Fruit fly (Drosophila melanogaster) whole organism, embryonic: ENCODE results near the gene cni.
A peak's percentile ranks its signal among the peaks of the same experiment; 100 is the strongest.

Source experiments
- C15 ChIP-seq: fragments of 200-800 bp; sonication (Bioruptor generic); IDR thresholded peaks from 3 replicates; pipeline ENCODE4 v1.3.6; 2022; ENCODE audit warnings: missing biosample characterization, missing genetic modification characterization
- CG10267 ChIP-seq: fragments of 200-800 bp; sonication (Bioruptor generic); optimal IDR thresholded peaks from 2 replicates; lab custom pipeline; 2018; ENCODE audit warnings: missing biosample characterization, mild to moderate bottlenecking, missing genetic modification characterization, moderate library complexity
- CG11696 ChIP-seq: fragments of 200-800 bp; sonication (Bioruptor generic); IDR thresholded peaks from 2 replicates; pipeline ENCODE4 v1.3.6; 2022; ENCODE audit warnings: missing biosample characterization, missing genetic modification characterization
- CG12104 ChIP-seq: fragments of 200-800 bp; sonication (Bioruptor generic); optimal IDR thresholded peaks from 3 replicates; lab custom pipeline; 2016; ENCODE audit warnings: missing biosample characterization, missing genetic modification characterization
- CG13775 ChIP-seq: fragments of 200-800 bp; sonication (Bioruptor generic); optimal IDR thresholded peaks from 3 replicates; lab custom pipeline; 2017; ENCODE audit warnings: missing biosample characterization, mild to moderate bottlenecking, missing genetic modification characterization
- CG15269 ChIP-seq: fragments of 200-800 bp; sonication (Bioruptor generic); optimal IDR thresholded peaks from 2 replicates; lab custom pipeline; 2018; ENCODE audit warnings: missing biosample characterization, mild to moderate bottlenecking, missing genetic modification characterization, moderate library complexity
- CG17361 ChIP-seq: fragments of 200-800 bp; sonication (Bioruptor generic); IDR thresholded peaks from 3 replicates; pipeline ENCODE4 v1.3.6; 2022; ENCODE audit warnings: missing biosample characterization, missing genetic modification characterization
- CG1792 ChIP-seq: fragments of 200-800 bp; sonication (Bioruptor generic); optimal IDR thresholded peaks from 2 replicates; lab custom pipeline; 2016; ENCODE audit warnings: missing biosample characterization, missing genetic modification characterization
- CG18619 ChIP-seq: fragments of 200-800 bp; sonication (Bioruptor generic); optimal IDR thresholded peaks from 3 replicates; lab custom pipeline; 2017; ENCODE audit warnings: missing biosample characterization, mild to moderate bottlenecking, missing genetic modification characterization
- CG2116 ChIP-seq: fragments of 200-800 bp; sonication (Bioruptor generic); optimal IDR thresholded peaks from 3 replicates; lab custom pipeline; 2018; ENCODE audit warnings: missing biosample characterization, mild to moderate bottlenecking, missing genetic modification characterization
- CG31224 ChIP-seq: fragments of 200-800 bp; sonication (Bioruptor generic); IDR thresholded peaks from 2 replicates; pipeline ENCODE4 v1.3.6; 2022; ENCODE audit warnings: missing biosample characterization, missing genetic modification characterization
- CG3163 ChIP-seq: fragments of 200-800 bp; sonication (Bioruptor generic); optimal IDR thresholded peaks from 3 replicates; lab custom pipeline; 2016; ENCODE audit warnings: missing biosample characterization, missing genetic modification characterization
- CG3407 ChIP-seq: fragments of 200-800 bp; sonication (Bioruptor generic); optimal IDR thresholded peaks from 2 replicates; lab custom pipeline; 2018; ENCODE audit warnings: missing biosample characterization, mild to moderate bottlenecking, missing genetic modification characterization
- CG34376 ChIP-seq: fragments of 200-800 bp; sonication (Bioruptor generic); optimal IDR thresholded peaks from 2 replicates; lab custom pipeline; 2018; ENCODE audit warnings: missing biosample characterization, mild to moderate bottlenecking, missing genetic modification characterization
- CG3838 ChIP-seq: fragments of 200-800 bp; sonication (Bioruptor generic); optimal IDR thresholded peaks from 3 replicates; lab custom pipeline; 2016; ENCODE audit warnings: missing biosample characterization, missing genetic modification characterization
- CG3847 ChIP-seq: fragments of 200-800 bp; sonication (Bioruptor generic); IDR thresholded peaks from 2 replicates; pipeline ENCODE4 v1.3.6; 2022; ENCODE audit warnings: missing biosample characterization, missing genetic modification characterization
- CG42726 ChIP-seq: fragments of 200-800 bp; sonication (Bioruptor generic); IDR thresholded peaks from 2 replicates; pipeline ENCODE4 v1.3.6; 2022; ENCODE audit warnings: missing biosample characterization, missing genetic modification characterization; ENCODE audit not compliant: partially characterized antibody
- CG6175 ChIP-seq: fragments of 200-800 bp; sonication (Bioruptor generic); IDR thresholded peaks from 3 replicates; pipeline ENCODE4 v1.3.6; 2022; ENCODE audit warnings: missing biosample characterization, missing genetic modification characterization
- CG6683 ChIP-seq: fragments of 200-800 bp; sonication (Bioruptor generic); optimal IDR thresholded peaks from 2 replicates; lab custom pipeline; 2017; ENCODE audit warnings: missing biosample characterization, mild to moderate bottlenecking, missing genetic modification characterization, missing genetic modification reagents
- CG8359 ChIP-seq: fragments of 200-800 bp; sonication (Bioruptor generic); optimal IDR thresholded peaks from 2 replicates; lab custom pipeline; 2017; ENCODE audit warnings: missing biosample characterization, mild to moderate bottlenecking, missing genetic modification characterization, borderline replicate concordance
- CG9727 ChIP-seq: fragments of 200-800 bp; sonication (Bioruptor generic); optimal IDR thresholded peaks from 3 replicates; lab custom pipeline; 2017; ENCODE audit warnings: missing biosample characterization, mild to moderate bottlenecking, missing genetic modification characterization
- CTCF ChIP-seq: fragments of 200-800 bp; sonication (Bioruptor generic); optimal IDR thresholded peaks from 2 replicates; lab custom pipeline; 2017; ENCODE audit warnings: missing biosample characterization, mild to moderate bottlenecking, missing genetic modification characterization, moderate library complexity
- Camta ChIP-seq: fragments of 200-800 bp; sonication (Bioruptor generic); optimal IDR thresholded peaks from 2 replicates; lab custom pipeline; 2016; ENCODE audit warnings: missing biosample characterization, missing genetic modification characterization
- D ChIP-seq, 2 experiments: fragments of 200-800 bp in 1 of 2; fragments of >200 bp in 1 of 2; sonication (Bioruptor generic) in 1 of 2; optimal IDR thresholded peaks; 2 replicates in 1 of 2; 3 replicates in 1 of 2; lab custom pipeline; 2017; ENCODE audit warnings: mild to moderate bottlenecking in 1 of 2, missing biosample characterization in 1 of 2, missing genetic modification characterization in 1 of 2, missing genetic modification reagents in 1 of 2
- Fer3 ChIP-seq: fragments of 200-800 bp; sonication (Bioruptor generic); optimal IDR thresholded peaks from 2 replicates; lab custom pipeline; 2018; ENCODE audit warnings: missing biosample characterization, mild to moderate bottlenecking, missing genetic modification characterization, moderate library complexity
- H15 ChIP-seq: fragments of 200-800 bp; sonication (Bioruptor generic); IDR thresholded peaks from 3 replicates; pipeline ENCODE4 v1.3.6; 2022; ENCODE audit warnings: missing biosample characterization, missing genetic modification characterization
- H2.0 ChIP-seq: fragments of 200-800 bp; sonication (Bioruptor generic); IDR thresholded peaks from 2 replicates; pipeline ENCODE4 v1.3.6; 2022; ENCODE audit warnings: missing biosample characterization, missing genetic modification characterization
- HLH4C ChIP-seq: fragments of 200-800 bp; sonication (Bioruptor generic); IDR thresholded peaks from 3 replicates; pipeline ENCODE4 v1.3.6; 2022; ENCODE audit warnings: missing biosample characterization, missing genetic modification characterization; ENCODE audit not compliant: partially characterized antibody
- HLH54F ChIP-seq: fragments of 200-800 bp; sonication (Bioruptor generic); optimal IDR thresholded peaks from 3 replicates; lab custom pipeline; 2016; ENCODE audit warnings: missing biosample characterization, missing genetic modification characterization
- Jarid2 ChIP-seq: fragments of 200-800 bp; sonication (Bioruptor generic); optimal IDR thresholded peaks from 3 replicates; lab custom pipeline; 2017; ENCODE audit warnings: mild to moderate bottlenecking, missing biosample characterization, missing genetic modification reagents, missing genetic modification characterization
- Myb ChIP-seq: fragments of 200-800 bp; sonication (Bioruptor generic); optimal IDR thresholded peaks from 2 replicates; lab custom pipeline; 2016; ENCODE audit warnings: missing biosample characterization, missing genetic modification characterization
- Sin3A ChIP-seq: fragments of >200 bp; optimal IDR thresholded peaks from 2 replicates; lab custom pipeline; 2018
- Sry-β ChIP-seq: fragments of 200-800 bp; sonication (Bioruptor generic); optimal IDR thresholded peaks from 2 replicates; lab custom pipeline; 2018; ENCODE audit warnings: missing biosample characterization, mild to moderate bottlenecking, missing genetic modification characterization, moderate library complexity
- TFAM ChIP-seq: fragments of 200-800 bp; sonication (Bioruptor generic); optimal IDR thresholded peaks from 2 replicates; lab custom pipeline; 2017; ENCODE audit warnings: missing biosample characterization, missing genetic modification characterization, inconsistent platforms
- YL-1 ChIP-seq: fragments of 200-800 bp; sonication (Bioruptor generic); optimal IDR thresholded peaks from 3 replicates; lab custom pipeline; 2017; ENCODE audit warnings: missing biosample characterization, mild to moderate bottlenecking, missing genetic modification characterization
- ap ChIP-seq: fragments of 200-800 bp; sonication (Bioruptor generic); IDR thresholded peaks from 2 replicates; pipeline ENCODE4 v1.3.6; 2022; ENCODE audit warnings: missing biosample characterization, missing genetic modification characterization
- bab2 ChIP-seq: fragments of 200-800 bp; sonication (Bioruptor generic); optimal IDR thresholded peaks from 2 replicates; lab custom pipeline; 2016; ENCODE audit warnings: missing biosample characterization, missing genetic modification characterization
- crc ChIP-seq: fragments of 200-800 bp; sonication (Bioruptor generic); optimal IDR thresholded peaks from 2 replicates; lab custom pipeline; 2016; ENCODE audit warnings: missing biosample characterization, missing genetic modification characterization
- en ChIP-seq: fragments of 200-800 bp; sonication (Bioruptor generic); optimal IDR thresholded peaks from 2 replicates; lab custom pipeline; 2016; ENCODE audit warnings: missing biosample characterization, missing genetic modification characterization
- eyg ChIP-seq: fragments of 200-800 bp; sonication (Bioruptor generic); optimal IDR thresholded peaks from 3 replicates; lab custom pipeline; 2016; ENCODE audit warnings: missing biosample characterization, missing genetic modification characterization
- gce ChIP-seq: fragments of 200-800 bp; sonication (Bioruptor generic); IDR thresholded peaks from 3 replicates; pipeline ENCODE4 v1.3.6; 2022; ENCODE audit warnings: missing biosample characterization, missing genetic modification characterization
- gt ChIP-seq: fragments of 200-800 bp; sonication (Bioruptor generic); IDR thresholded peaks from 2 replicates; pipeline ENCODE4 v1.3.6; 2022; ENCODE audit warnings: missing biosample characterization, missing genetic modification characterization
- kah ChIP-seq: fragments of 200-800 bp; sonication (Bioruptor generic); optimal IDR thresholded peaks from 2 replicates; lab custom pipeline; 2018; ENCODE audit warnings: missing biosample characterization, mild to moderate bottlenecking, missing genetic modification characterization
- lov ChIP-seq, 2 experiments: fragments of 200-800 bp in 1 of 2; fragments of >200 bp in 1 of 2; sonication (Bioruptor generic) in 1 of 2; IDR thresholded peaks in 1 of 2; optimal IDR thresholded peaks in 1 of 2; 2 replicates in 1 of 2; 3 replicates in 1 of 2; pipeline versions ENCODE4 v1.3.6 to Lab custom; 2017 to 2022; ENCODE audit warnings: missing biosample characterization in 1 of 2, missing genetic modification characterization in 1 of 2
- mirr ChIP-seq: fragments of 200-800 bp; sonication (Bioruptor generic); optimal IDR thresholded peaks from 3 replicates; lab custom pipeline; 2018; ENCODE audit warnings: missing biosample characterization, mild to moderate bottlenecking, missing genetic modification characterization
- pb ChIP-seq: fragments of 200-800 bp; sonication (Bioruptor generic); optimal IDR thresholded peaks from 3 replicates; lab custom pipeline; 2016; ENCODE audit warnings: missing biosample characterization, missing genetic modification characterization
- ranshi ChIP-seq: fragments of 200-800 bp; sonication (Bioruptor generic); IDR thresholded peaks from 2 replicates; pipeline ENCODE4 v1.3.6; 2022; ENCODE audit warnings: missing biosample characterization, missing genetic modification characterization
- tgo ChIP-seq: fragments of 200-800 bp; sonication (Bioruptor generic); IDR thresholded peaks from 3 replicates; pipeline ENCODE4 v1.3.6; 2022; ENCODE audit warnings: missing biosample characterization, missing genetic modification characterization
- toy ChIP-seq: fragments of 200-800 bp; sonication (Bioruptor generic); IDR thresholded peaks from 2 replicates; pipeline ENCODE4 v1.3.6; 2022; ENCODE audit warnings: missing biosample characterization, missing genetic modification characterization
- wdn ChIP-seq: fragments of 200-800 bp; sonication (Bioruptor generic); IDR thresholded peaks from 2 replicates; pipeline ENCODE4 v1.3.6; 2022; ENCODE audit warnings: missing biosample characterization, missing genetic modification characterization
- z ChIP-seq: fragments of 200-800 bp; sonication (Bioruptor generic); IDR thresholded peaks from 3 replicates; pipeline ENCODE4 v1.3.6; 2022; ENCODE audit warnings: missing biosample characterization, missing genetic modification characterization

cni gene

DNA sequence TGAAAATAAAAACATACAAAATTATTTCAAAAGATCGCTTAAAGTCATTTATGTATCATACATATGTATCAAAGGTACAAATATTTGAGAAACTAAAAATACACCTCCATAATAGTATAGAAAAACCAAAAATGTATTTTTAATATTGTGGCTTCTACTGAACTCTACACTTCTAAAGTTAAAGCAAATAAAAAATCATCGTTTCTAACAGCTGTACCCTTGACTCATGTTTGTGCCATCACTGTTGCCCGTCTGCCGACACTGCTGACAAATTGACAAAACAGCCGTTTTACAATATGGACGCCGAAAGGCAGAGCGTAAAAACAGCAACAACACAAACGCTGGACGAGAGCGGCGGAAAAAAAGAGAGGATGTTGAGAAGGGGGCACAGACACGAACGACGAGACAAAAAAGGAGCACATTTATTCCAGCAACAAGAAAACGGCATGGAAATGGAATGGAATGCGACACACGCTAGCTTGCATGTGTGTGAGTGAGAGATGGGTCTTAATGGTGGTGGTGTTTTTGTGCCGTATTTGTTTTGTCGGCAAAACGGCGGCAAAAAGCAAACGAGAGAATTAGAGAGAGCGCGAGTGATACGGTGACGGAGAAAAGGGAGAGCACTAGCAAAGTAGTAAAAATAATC, 24.0 kb downstream of the cni start (continued):
- TF ChIP-seq TFAM (GFP tag; lab: Kevin White, UChicago) = peak; percentile 71
- TF ChIP-seq bab2 (GFP tag; lab: Kevin White, UChicago) = peak; percentile 84
- peak; percentile 12 for TF ChIP-seq CTCF (GFP tag; lab: Kevin White, UChicago)
- no peak for TF ChIP-seq CG6175
- peak; percentile 75 for TF ChIP-seq mirr (GFP tag; lab: Kevin White, UChicago)
- TF ChIP-seq gce = no peak
- peak; percentile 14 for TF ChIP-seq kah (GFP tag; lab: Kevin White, UChicago)
- peak; percentile 87 for TF ChIP-seq Fer3 (tag; lab: Kevin White, UChicago)
- peak; percentile 85 for TF ChIP-seq CG13775 (GFP tag; lab: Kevin White, UChicago)
- no peak for TF ChIP-seq CG42726 (GFP tag; lab: Robert Waterston, UW)
- TF ChIP-seq z = no peak
- no peak for TF ChIP-seq CG3847 (GFP tag; lab: Robert Waterston, UW)
- peak; percentile 69 for TF ChIP-seq crc (GFP tag; lab: Kevin White, UChicago)
- TF ChIP-seq Sry-β (GFP tag; lab: Kevin White, UChicago) = peak; percentile 86
- TF ChIP-seq CG31224 = no peak
- TF ChIP-seq ranshi = no peak
- TF ChIP-seq CG12104 (GFP tag; lab: Kevin White, UChicago) = peak; percentile 57
- peak; percentile 62 for TF ChIP-seq en (GFP tag; lab: Kevin White, UChicago)
- peak; percentile 72 for TF ChIP-seq Myb (GFP tag; lab: Kevin White, UChicago)
- TF ChIP-seq H15 (GFP tag; lab: Robert Waterston, UW) = no peak
- TF ChIP-seq CG9727 (GFP tag; lab: Kevin White, UChicago) = peak; percentile 86
- TF ChIP-seq tgo (GFP tag; lab: Robert Waterston, UW) = no peak
- peak; percentile 77 for TF ChIP-seq CG8359 (GFP tag; lab: Kevin White, UChicago)
- no peak for TF ChIP-seq Sin3A (lab: Kevin White, UChicago)
- TF ChIP-seq eyg (GFP tag; lab: Kevin White, UChicago) = peak; percentile 70
- TF ChIP-seq HLH54F (GFP tag; lab: Kevin White, UChicago) = peak; percentile 86
- no peak for TF ChIP-seq lov (optimal IDR thresholded peaks at IDR 0.05; lab: Kevin White, UChicago)
- no peak for TF ChIP-seq lov (GFP tag; IDR thresholded peaks at IDR 0.05; lab: Robert Waterston, UW)
- no peak for TF ChIP-seq wdn (GFP tag; lab: Robert Waterston, UW)
- peak; percentile 65 for TF ChIP-seq CG3163 (GFP tag; lab: Kevin White, UChicago)
- TF ChIP-seq CG6683 (GFP tag; lab: Kevin White, UChicago) = peak; percentile 67
- TF ChIP-seq CG17361 (GFP tag; lab: Robert Waterston, UW) = no peak
- no peak for TF ChIP-seq toy
- TF ChIP-seq Jarid2 = peak; percentile 58
- TF ChIP-seq CG10267 = peak; percentile 68
- TF ChIP-seq CG34376 (GFP tag; lab: Kevin White, UChicago) = no peak
- no peak for TF ChIP-seq ap (GFP tag; lab: Robert Waterston, UW)
- TF ChIP-seq CG15269 (tag; lab: Kevin White, UChicago) = peak; percentile 83
- TF ChIP-seq YL-1 (GFP tag; lab: Kevin White, UChicago) = no peak
- peak; percentile 70 for TF ChIP-seq CG3407
- peak; percentile 79 for TF ChIP-seq Camta (GFP tag; lab: Kevin White, UChicago)
- no peak for TF ChIP-seq C15
- TF ChIP-seq CG18619 = peak; percentile 86
- TF ChIP-seq pb (GFP tag; lab: Kevin White, UChicago) = peak; percentile 83
- no peak for TF ChIP-seq gt
- peak; percentile 74 for TF ChIP-seq CG1792 (GFP tag; lab: Kevin White, UChicago)
- peak; percentile 58 for TF ChIP-seq CG2116 (GFP tag; lab: Kevin White, UChicago)
- no peak for TF ChIP-seq HLH4C (GFP tag; lab: Robert Waterston, UW)
- no peak for TF ChIP-seq CG11696 (GFP tag; lab: Robert Waterston, UW)
- TF ChIP-seq CG3838 = peak; percentile 77
- TF ChIP-seq H2.0 (GFP tag; lab: Robert Waterston, UW) = no peak
- no peak for TF ChIP-seq D (optimal IDR thresholded peaks at IDR 0.05; lab: Kevin White, UChicago)
- peak; percentile 72 for TF ChIP-seq D (GFP tag; optimal IDR thresholded peaks at IDR 0.05; lab: Kevin White, UChicago)
